Fruit fly (Drosophila melanogaster) whole organism, embryonic: Measurements from ENCODE around the gene CG43800.

Experiments used
- Antp ChIP-seq: fragments of 200-800 bp; sonication (Bioruptor generic); optimal IDR thresholded peaks from 3 replicates; lab custom pipeline; 2016; ENCODE audit warnings: missing biosample characterization, missing genetic modification characterization
- CG10979 ChIP-seq: fragments of 200-800 bp; sonication (Bioruptor generic); optimal IDR thresholded peaks from 2 replicates; lab custom pipeline; 2018; ENCODE audit warnings: missing biosample characterization, mild to moderate bottlenecking, missing genetic modification characterization, moderate library complexity
- CG11695 ChIP-seq: fragments of 200-800 bp; sonication (Bioruptor generic); IDR thresholded peaks from 3 replicates; pipeline ENCODE4 v1.3.6; 2022; ENCODE audit warnings: missing biosample characterization, missing genetic modification characterization
- CG11696 ChIP-seq: fragments of 200-800 bp; sonication (Bioruptor generic); IDR thresholded peaks from 2 replicates; pipeline ENCODE4 v1.3.6; 2022; ENCODE audit warnings: missing biosample characterization, missing genetic modification characterization
- CG12236 ChIP-seq: fragments of 200-800 bp; sonication (Bioruptor generic); optimal IDR thresholded peaks from 2 replicates; lab custom pipeline; 2016; ENCODE audit warnings: missing biosample characterization, missing genetic modification characterization
- CG13287 ChIP-seq: fragments of 200-800 bp; sonication (Bioruptor generic); IDR thresholded peaks from 2 replicates; pipeline ENCODE4 v1.3.6; 2022; ENCODE audit warnings: missing biosample characterization, missing genetic modification characterization; ENCODE audit not compliant: partially characterized antibody
- CG14860 ChIP-seq: fragments of 200-800 bp; sonication (Bioruptor generic); IDR thresholded peaks from 3 replicates; pipeline ENCODE4 v1.3.6; 2022; ENCODE audit warnings: missing biosample characterization, missing genetic modification characterization; ENCODE audit not compliant: partially characterized antibody
- CG15514 ChIP-seq: fragments of 200-800 bp; sonication (Bioruptor generic); optimal IDR thresholded peaks from 3 replicates; lab custom pipeline; 2017; ENCODE audit warnings: missing biosample characterization, missing genetic modification characterization, mild to moderate bottlenecking, moderate library complexity, missing genetic modification reagents
- CG16813 ChIP-seq: fragments of 200-800 bp; sonication (Bioruptor generic); IDR thresholded peaks from 3 replicates; pipeline ENCODE4 v1.3.6; 2022; ENCODE audit warnings: missing biosample characterization, missing genetic modification characterization; ENCODE audit not compliant: partially characterized antibody
- CG16815 ChIP-seq: fragments of 200-800 bp; sonication (Bioruptor generic); optimal IDR thresholded peaks from 3 replicates; lab custom pipeline; 2017; ENCODE audit warnings: missing biosample characterization, mild to moderate bottlenecking, missing genetic modification characterization
- CG17568 ChIP-seq: fragments of 200-800 bp; sonication (Bioruptor generic); optimal IDR thresholded peaks from 2 replicates; lab custom pipeline; 2018; ENCODE audit warnings: missing biosample characterization, mild to moderate bottlenecking, missing genetic modification characterization, moderate library complexity
- CG1792 ChIP-seq: fragments of 200-800 bp; sonication (Bioruptor generic); optimal IDR thresholded peaks from 2 replicates; lab custom pipeline; 2016; ENCODE audit warnings: missing biosample characterization, missing genetic modification characterization
- CG18764 ChIP-seq: fragments of 200-800 bp; sonication (Bioruptor generic); optimal IDR thresholded peaks from 3 replicates; lab custom pipeline; 2016; ENCODE audit warnings: missing biosample characterization, missing genetic modification characterization
- CG2875 ChIP-seq: fragments of 200-800 bp; sonication (Bioruptor generic); optimal IDR thresholded peaks from 2 replicates; lab custom pipeline; 2017; ENCODE audit warnings: missing biosample characterization, mild to moderate bottlenecking, missing genetic modification characterization, missing genetic modification reagents
- CG30431 ChIP-seq: fragments of 200-800 bp; sonication (Bioruptor generic); optimal IDR thresholded peaks from 2 replicates; lab custom pipeline; 2017; ENCODE audit warnings: missing biosample characterization, missing genetic modification characterization
- CG3281 ChIP-seq: fragments of 200-800 bp; sonication (Bioruptor generic); optimal IDR thresholded peaks from 3 replicates; lab custom pipeline; 2017; ENCODE audit warnings: missing biosample characterization, mild to moderate bottlenecking, missing genetic modification characterization
- CG5245 ChIP-seq: fragments of 200-800 bp; sonication (Bioruptor generic); optimal IDR thresholded peaks from 3 replicates; lab custom pipeline; 2016; ENCODE audit warnings: missing biosample characterization, missing genetic modification characterization
- CG6254 ChIP-seq: fragments of 200-800 bp; sonication (Bioruptor generic); optimal IDR thresholded peaks from 3 replicates; lab custom pipeline; 2017; ENCODE audit warnings: mild to moderate bottlenecking, missing biosample characterization, missing genetic modification reagents, missing genetic modification characterization
- CG6683 ChIP-seq: fragments of 200-800 bp; sonication (Bioruptor generic); optimal IDR thresholded peaks from 2 replicates; lab custom pipeline; 2017; ENCODE audit warnings: missing biosample characterization, mild to moderate bottlenecking, missing genetic modification characterization, missing genetic modification reagents
- CG8290 ChIP-seq, 3 experiments: fragments of 200-800 bp; sonication (Bioruptor generic); optimal IDR thresholded peaks; 2 replicates each; lab custom pipeline; 2016 to 2019; ENCODE audit warnings: missing biosample characterization in 3 of 3, missing genetic modification characterization in 3 of 3, mild to moderate bottlenecking in 2 of 3, moderate library complexity in 1 of 3
- CG8944 ChIP-seq: fragments of 200-800 bp; sonication (Bioruptor generic); optimal IDR thresholded peaks from 3 replicates; lab custom pipeline; 2016; ENCODE audit warnings: missing biosample characterization, missing genetic modification characterization
- CG9215 ChIP-seq: fragments of 200-800 bp; sonication (Bioruptor generic); IDR thresholded peaks from 2 replicates; pipeline ENCODE4 v1.3.6; 2022; ENCODE audit warnings: missing biosample characterization, missing genetic modification characterization
- CTCF ChIP-seq: fragments of 200-800 bp; sonication (Bioruptor generic); optimal IDR thresholded peaks from 2 replicates; lab custom pipeline; 2017; ENCODE audit warnings: missing biosample characterization, mild to moderate bottlenecking, missing genetic modification characterization, moderate library complexity
- Camta ChIP-seq: fragments of 200-800 bp; sonication (Bioruptor generic); optimal IDR thresholded peaks from 2 replicates; lab custom pipeline; 2016; ENCODE audit warnings: missing biosample characterization, missing genetic modification characterization
- Dll ChIP-seq: fragments of 200-800 bp; sonication (Bioruptor generic); IDR thresholded peaks from 4 replicates; pipeline ENCODE4 v1.3.6; 2022; ENCODE audit warnings: missing biosample characterization, missing genetic modification characterization; ENCODE audit not compliant: partially characterized antibody
- HLH4C ChIP-seq: fragments of 200-800 bp; sonication (Bioruptor generic); IDR thresholded peaks from 3 replicates; pipeline ENCODE4 v1.3.6; 2022; ENCODE audit warnings: missing biosample characterization, missing genetic modification characterization; ENCODE audit not compliant: partially characterized antibody
- Hr3 ChIP-seq: fragments of 200-800 bp; sonication (Bioruptor generic); optimal IDR thresholded peaks from 3 replicates; lab custom pipeline; 2016; ENCODE audit warnings: missing biosample characterization, missing genetic modification characterization
- MBD-R2 ChIP-seq: fragments of 200-800 bp; sonication (Bioruptor generic); IDR thresholded peaks from 2 replicates; pipeline ENCODE4 v1.3.6; 2022; ENCODE audit warnings: missing biosample characterization, missing genetic modification characterization
- Mad ChIP-seq: fragments of 200-800 bp; sonication (Bioruptor generic); optimal IDR thresholded peaks from 2 replicates; lab custom pipeline; 2016; ENCODE audit warnings: missing biosample characterization, missing genetic modification characterization
- Scr ChIP-seq: fragments of 200-800 bp; sonication (Bioruptor generic); IDR thresholded peaks from 2 replicates; pipeline ENCODE4 v1.3.6; 2022; ENCODE audit warnings: missing biosample characterization, missing genetic modification characterization; ENCODE audit not compliant: partially characterized antibody
- Xbp1 ChIP-seq: fragments of 200-800 bp; sonication (Bioruptor generic); optimal IDR thresholded peaks from 3 replicates; lab custom pipeline; 2016; ENCODE audit warnings: missing biosample characterization, mild to moderate bottlenecking, missing genetic modification characterization
- bcd ChIP-seq: fragments of 200-800 bp; sonication (Bioruptor generic); optimal IDR thresholded peaks from 2 replicates; lab custom pipeline; 2017; ENCODE audit warnings: missing biosample characterization, mild to moderate bottlenecking, missing genetic modification characterization
- bsh ChIP-seq, 2 experiments: fragments of 200-800 bp; sonication (Bioruptor generic); optimal IDR thresholded peaks; 2 replicates each; lab custom pipeline; 2017 to 2018; ENCODE audit warnings: mild to moderate bottlenecking in 2 of 2, missing biosample characterization in 2 of 2, missing genetic modification characterization in 2 of 2, moderate library complexity in 1 of 2
- cato ChIP-seq: fragments of 200-800 bp; sonication (Bioruptor generic); optimal IDR thresholded peaks from 2 replicates; lab custom pipeline; 2016; ENCODE audit warnings: missing biosample characterization, missing genetic modification characterization, borderline replicate concordance
- croc ChIP-seq: fragments of 200-800 bp; sonication (Bioruptor generic); conservative IDR thresholded peaks from 3 replicates; pipeline ENCODE4 v1.3.6; 2022; ENCODE audit warnings: missing biosample characterization, missing genetic modification characterization
- da ChIP-seq: fragments of 200-800 bp; sonication (Bioruptor generic); optimal IDR thresholded peaks from 2 replicates; lab custom pipeline; 2016; ENCODE audit warnings: missing biosample characterization, missing genetic modification characterization
- emc ChIP-seq: fragments of 200-800 bp; sonication (Bioruptor generic); optimal IDR thresholded peaks from 2 replicates; lab custom pipeline; 2016; ENCODE audit warnings: missing biosample characterization, missing genetic modification characterization
- ham ChIP-seq: fragments of 200-800 bp; sonication (Bioruptor generic); IDR thresholded peaks from 2 replicates; pipeline ENCODE4 v1.3.6; 2022; ENCODE audit warnings: missing biosample characterization, missing genetic modification characterization
- ken ChIP-seq: fragments of 200-800 bp; sonication (Bioruptor generic); IDR thresholded peaks from 3 replicates; pipeline ENCODE4 v1.3.6; 2022; ENCODE audit warnings: missing biosample characterization, missing genetic modification characterization
- lola ChIP-seq, 3 experiments: fragments of >200 bp in 2 of 3; fragments of 200-800 bp in 1 of 3; sonication (Bioruptor generic) in 1 of 3; optimal IDR thresholded peaks; 2 replicates each; lab custom pipeline; 2017 to 2019; ENCODE audit warnings: missing biosample characterization in 3 of 3, missing genetic modification characterization in 3 of 3, mild to moderate bottlenecking in 1 of 3, moderate library complexity in 1 of 3
- mam ChIP-seq: fragments of 200-800 bp; sonication (Bioruptor generic); optimal IDR thresholded peaks from 3 replicates; lab custom pipeline; 2016; ENCODE audit warnings: missing biosample characterization, missing genetic modification characterization
- org-1 ChIP-seq: fragments of 200-800 bp; sonication (Bioruptor generic); optimal IDR thresholded peaks from 2 replicates; lab custom pipeline; 2017; ENCODE audit warnings: missing biosample characterization, missing genetic modification characterization
- sens ChIP-seq: fragments of 200-800 bp; sonication (Bioruptor generic); peaks from one replicate; lab custom pipeline; 2016; ENCODE audit warnings: missing biosample characterization, missing genetic modification characterization
- sens-2 ChIP-seq: fragments of 200-800 bp; sonication (Bioruptor generic); IDR thresholded peaks from 2 replicates; pipeline ENCODE4 v1.3.6; 2022; ENCODE audit warnings: missing biosample characterization, missing genetic modification characterization
- shn ChIP-seq: fragments of 200-800 bp; sonication (Bioruptor generic); optimal IDR thresholded peaks from 3 replicates; lab custom pipeline; 2016; ENCODE audit warnings: missing biosample characterization, missing genetic modification characterization
- slbo ChIP-seq: fragments of 200-800 bp; sonication (Bioruptor generic); IDR thresholded peaks from 2 replicates; pipeline ENCODE4 v1.3.6; 2022; ENCODE audit warnings: missing biosample characterization, missing genetic modification characterization
- slou ChIP-seq: fragments of 200-800 bp; sonication (Bioruptor generic); optimal IDR thresholded peaks from 3 replicates; lab custom pipeline; 2016; ENCODE audit warnings: missing biosample characterization, missing genetic modification characterization
- sna ChIP-seq: fragments of 200-800 bp; sonication (Bioruptor generic); IDR thresholded peaks from 2 replicates; pipeline ENCODE4 v1.3.6; 2022; ENCODE audit warnings: missing biosample characterization, missing genetic modification characterization; ENCODE audit not compliant: partially characterized antibody
- unpg ChIP-seq: fragments of 200-800 bp; sonication (Bioruptor generic); optimal IDR thresholded peaks from 3 replicates; lab custom pipeline; 2018; ENCODE audit warnings: missing biosample characterization, mild to moderate bottlenecking, missing genetic modification characterization, moderate library complexity
- zen ChIP-seq: fragments of 200-800 bp; sonication (Bioruptor generic); optimal IDR thresholded peaks from 3 replicates; lab custom pipeline; 2018; ENCODE audit warnings: missing biosample characterization, mild to moderate bottlenecking, missing genetic modification characterization, moderate library complexity

The CG43800 gene

DNA sequence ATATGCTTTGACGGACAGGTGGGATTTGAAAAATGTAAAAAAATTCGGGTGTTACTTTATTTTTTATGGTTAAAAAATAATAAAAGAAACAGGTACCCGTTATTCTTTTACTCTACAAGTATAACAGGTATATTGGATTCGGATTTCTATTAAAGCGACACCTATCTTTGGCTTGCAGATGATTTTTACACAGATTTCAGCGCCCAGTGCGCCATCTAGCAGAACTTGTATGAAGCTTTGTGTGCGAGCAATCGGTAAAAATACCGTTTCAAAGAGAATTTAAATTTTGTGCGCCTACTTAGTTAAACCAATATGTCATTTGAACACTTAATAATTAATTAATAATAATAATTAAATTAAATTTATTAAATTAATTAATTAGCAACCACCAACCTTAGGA, 25.5 kb upstream of the CG43800 start (continued):
- TF ChIP-seq CG1792 (GFP tag; lab: Kevin White, UChicago) (no peak), CG9215 (GFP tag; lab: Robert Waterston, UW) (peak; percentile 39; the same call in 1 of the 2 replicates), CG8290 (GFP tag; optimal IDR thresholded peaks at IDR 0.05; lab: Kevin White, UChicago) (peak; percentile 47), CG8290 (tag; optimal IDR thresholded peaks at IDR 0.05; lab: Kevin White, UChicago) (peak in 1 of 2 experiments; percentile 76), croc (GFP tag; lab: Robert Waterston, UW) (0 out of 3 replicates have a peak, but pooled peaks have one; percentile 27), Mad (GFP tag; lab: Kevin White, UChicago) (peak; percentile 17), emc (no peak), CG10979 (no peak), CG6254 (GFP tag; lab: Kevin White, UChicago) (no peak), sens (peak; percentile 86), CG30431 (GFP tag; lab: Kevin White, UChicago) (peak; percentile 30), unpg (GFP tag; lab: Kevin White, UChicago) (peak; percentile 34), CG12236 (no peak), lola (GFP tag; optimal IDR thresholded peaks at IDR 0.05; lab: Kevin White, UChicago) (no peak), CG11695 (GFP tag; lab: Robert Waterston, UW) (0 out of 3 replicates have a peak, but pooled peaks have one; percentile 17), Xbp1 (peak; percentile 82), org-1 (GFP tag; lab: Kevin White, UChicago) (no peak), cato (GFP tag; lab: Kevin White, UChicago) (peak; percentile 22), Camta (GFP tag; lab: Kevin White, UChicago) (peak; percentile 28), CG3281 (no peak), ham (GFP tag; lab: Robert Waterston, UW) (no peak), CG16815 (no peak), slbo (peak; percentile 79), da (GFP tag; lab: Kevin White, UChicago) (peak; percentile 11), CG14860 (GFP tag; lab: Robert Waterston, UW) (no peak), sna (GFP tag; lab: Robert Waterston, UW) (no peak), CG5245 (GFP tag; lab: Kevin White, UChicago) (peak; percentile 78), CG2875 (GFP tag; lab: Kevin White, UChicago) (peak; percentile 7), slou (no peak), CG8944 (peak; percentile 50), Scr (GFP tag; lab: Robert Waterston, UW) (no peak), CG15514 (GFP tag; lab: Kevin White, UChicago) (no peak), ken (GFP tag; lab: Robert Waterston, UW) (0 out of 3 replicates have a peak, but pooled peaks have one; percentile 45), bcd (GFP tag; lab: Kevin White, UChicago) (peak; percentile 51), mam (GFP tag; lab: Kevin White, UChicago) (peak; percentile 55), sens-2 (GFP tag; lab: Robert Waterston, UW) (no peak), CG6683 (GFP tag; lab: Kevin White, UChicago) (no peak), MBD-R2 (GFP tag; lab: Robert Waterston, UW) (no peak), CG16813 (GFP tag; lab: Robert Waterston, UW) (peak; percentile 41; the same call in 2 of the 3 replicates), CG17568 (no peak), HLH4C (GFP tag; lab: Robert Waterston, UW) (peak; percentile 17; the same call in 1 of the 3 replicates), CG18764 (peak; percentile 41), Hr3 (GFP tag; lab: Kevin White, UChicago) (peak; percentile 57), CTCF (GFP tag; lab: Kevin White, UChicago) (peak; percentile 99), CG13287 (no peak), Antp (GFP tag; lab: Kevin White, UChicago) (peak; percentile 59), CG11696 (no peak), zen (tag; lab: Kevin White, UChicago) (peak; percentile 43), shn (GFP tag; lab: Kevin White, UChicago) (peak; percentile 29), bsh (GFP tag; optimal IDR thresholded peaks at IDR 0.05; lab: Kevin White, UChicago) (peak in 1 of 2 experiments; percentile 41), Dll (GFP tag; lab: Robert Waterston, UW) (no peak)
